Fruit fly (Drosophila melanogaster): Measurements from ENCODE around the gene CG31917.
A peak's percentile ranks its signal among the peaks of the same experiment; 100 is the strongest.

The CG31917 gene

dm6 chr2L:5000919-5001581 lies 9.6 kb downstream of the CG31917 start (continued):
- no peak for TF ChIP-seq Hr3 (GFP tag; optimal IDR thresholded peaks at IDR 0.05)
- TF ChIP-seq CG7839 (tag; optimal IDR thresholded peaks at IDR 0.05), result no peak
- TF ChIP-seq Six4 (GFP tag; optimal IDR thresholded peaks at IDR 0.05), result no peak
- no peak for TF ChIP-seq ind (GFP tag; optimal IDR thresholded peaks at IDR 0.05)
- TF ChIP-seq CG8388 (GFP tag; optimal IDR thresholded peaks at IDR 0.05), result no peak
- no peak for TF ChIP-seq cas (GFP tag; IDR thresholded peaks at IDR 0.05)
- TF ChIP-seq jigr1 (GFP tag; IDR thresholded peaks at IDR 0.05), result no peak; the same call in 2 of the 3 replicates
- TF ChIP-seq bbx (GFP tag; IDR thresholded peaks at IDR 0.05; ENCODE audit: partially characterized antibody), result peak; percentile 13; the same call in 1 of the 2 replicates
- peak; percentile 75 for TF ChIP-seq sd (tag; optimal IDR thresholded peaks at IDR 0.05)
- peak; percentile 52; the same call in 1 of the 2 replicates for TF ChIP-seq Adf1 (GFP tag; IDR thresholded peaks at IDR 0.05)
- peak in 1 of 2 experiments; percentile 44 for TF ChIP-seq eve (GFP tag; optimal IDR thresholded peaks at IDR 0.05)
- no peak for TF ChIP-seq trh (GFP tag; optimal IDR thresholded peaks at IDR 0.05)
- no peak for TF ChIP-seq CG5180 (GFP tag; optimal IDR thresholded peaks at IDR 0.05)
- peak; percentile 66 for TF ChIP-seq dan (GFP tag; IDR thresholded peaks at IDR 0.05)
- TF ChIP-seq HLHmδ (GFP tag; optimal IDR thresholded peaks at IDR 0.05), result no peak
- no peak for TF ChIP-seq CG10147 (GFP tag; optimal IDR thresholded peaks at IDR 0.05)
- no peak for TF ChIP-seq Vsx1 (GFP tag; optimal IDR thresholded peaks at IDR 0.05)
- TF ChIP-seq CG6272 (GFP tag; IDR thresholded peaks at IDR 0.05), result no peak
- no peak for TF ChIP-seq ATbp (GFP tag; optimal IDR thresholded peaks at IDR 0.05)
- no peak for TF ChIP-seq pnt (GFP tag; optimal IDR thresholded peaks at IDR 0.05)
- TF ChIP-seq Blimp-1 (GFP tag; optimal IDR thresholded peaks at IDR 0.05), result peak; percentile 48
- peak; percentile 69 for TF ChIP-seq Bgb (GFP tag; IDR thresholded peaks at IDR 0.05; ENCODE audit: partially characterized antibody)
- TF ChIP-seq zfh1 (GFP tag; IDR thresholded peaks at IDR 0.05), result peak; percentile 72
- no peak for TF ChIP-seq CG4820 (GFP tag; optimal IDR thresholded peaks at IDR 0.05)
- no peak for TF ChIP-seq CG18599 (GFP tag; optimal IDR thresholded peaks at IDR 0.05)
- peak; percentile 13 for TF ChIP-seq B-H2 (GFP tag; optimal IDR thresholded peaks at IDR 0.05)
- peak; percentile 3 for TF ChIP-seq CoRest (tag; optimal IDR thresholded peaks at IDR 0.05)
- peak; percentile 67 for TF ChIP-seq slbo (GFP tag; IDR thresholded peaks at IDR 0.05)
- no peak for TF ChIP-seq TFAM (GFP tag; optimal IDR thresholded peaks at IDR 0.05)
- no peak for TF ChIP-seq pfk (GFP tag; optimal IDR thresholded peaks at IDR 0.05)
- 0 out of 2 replicates have a peak, but pooled peaks have one; percentile 36 for TF ChIP-seq unc-4 (GFP tag; IDR thresholded peaks at IDR 0.05; ENCODE audit: partially characterized antibody)
- TF ChIP-seq stwl (tag; optimal IDR thresholded peaks at IDR 0.05), result peak; percentile 24
- no peak for TF ChIP-seq danr (GFP tag; IDR thresholded peaks at IDR 0.05)
- peak; percentile 65 for TF ChIP-seq CG14441 (GFP tag; IDR thresholded peaks at IDR 0.05)
- no peak for TF ChIP-seq CG34224 (GFP tag; IDR thresholded peaks at IDR 0.05; ENCODE audit: partially characterized antibody)
- TF ChIP-seq CG17802 (tag; optimal IDR thresholded peaks at IDR 0.05), result no peak
- no peak for TF ChIP-seq Lim3 (GFP tag; IDR thresholded peaks at IDR 0.05)
- no peak for TF ChIP-seq insv (GFP tag; optimal IDR thresholded peaks at IDR 0.05)
- no peak for TF ChIP-seq sqz (GFP tag; optimal IDR thresholded peaks at IDR 0.05)
- no peak for TF ChIP-seq gcm (GFP tag; optimal IDR thresholded peaks at IDR 0.05)
- no peak for TF ChIP-seq Mad (GFP tag; optimal IDR thresholded peaks at IDR 0.05)
- no peak for TF ChIP-seq gcm2 (GFP tag; optimal IDR thresholded peaks at IDR 0.05)
- TF ChIP-seq CG17912 (GFP tag; optimal IDR thresholded peaks at IDR 0.05), result no peak
- peak; percentile 57 for TF ChIP-seq D (optimal IDR thresholded peaks at IDR 0.05)
- TF ChIP-seq D (GFP tag; optimal IDR thresholded peaks at IDR 0.05), result no peak
- peak; percentile 67; the same call in 2 of the 3 replicates for TF ChIP-seq Opbp (GFP tag; IDR thresholded peaks at IDR 0.05; ENCODE audit: partially characterized antibody)
- peak; percentile 50 for TF ChIP-seq CG32532 (GFP tag; IDR thresholded peaks at IDR 0.05)
- TF ChIP-seq CG1832 (GFP tag; optimal IDR thresholded peaks at IDR 0.05), result peak; percentile 50
- TF ChIP-seq eyg (GFP tag; optimal IDR thresholded peaks at IDR 0.05), result no peak

Data from whole organism, embryonic.